Worm (Caenorhabditis elegans) whole organism, L1 larva: ENCODE data around the gene str-87.

Source experiments
- C16A3.4 ChIP-seq: fragments of 150-350 bp; optimal IDR thresholded peaks from 2 replicates; lab custom pipeline; 2014; ENCODE audit warnings: missing biosample characterization, missing genetic modification characterization
- C34B4.2 ChIP-seq: sonication (generic microtip); optimal IDR thresholded peaks from 2 replicates; lab custom pipeline; 2017; ENCODE audit warnings: mild to moderate bottlenecking, missing genetic modification characterization, missing compliant biosample characterization
- aha-1 ChIP-seq: fragments of 150-350 bp; optimal IDR thresholded peaks from 2 replicates; lab custom pipeline; 2014; ENCODE audit warnings: missing biosample characterization, missing genetic modification characterization
- aly-2 ChIP-seq: fragments of 150-350 bp; optimal IDR thresholded peaks from 2 replicates; lab custom pipeline; 2014; ENCODE audit warnings: missing biosample characterization, missing genetic modification characterization
- ama-1 ChIP-seq: fragments of 150-350 bp; optimal IDR thresholded peaks from 2 replicates; lab custom pipeline; 2014
- ceh-63 ChIP-seq: fragments of 200-800 bp; sonication (Bioruptor generic); optimal IDR thresholded peaks from 2 replicates; lab custom pipeline; 2018; ENCODE audit warnings: mild to moderate bottlenecking, missing genetic modification characterization, missing compliant biosample characterization
- ceh-88 ChIP-seq: fragments of 200-800 bp; sonication (Bioruptor generic); IDR thresholded peaks from 2 replicates; pipeline ENCODE4 v1.3.6; 2022; ENCODE audit warnings: missing genetic modification characterization, missing compliant biosample characterization
- ceh-90 ChIP-seq: sonication (generic microtip); optimal IDR thresholded peaks from 2 replicates; lab custom pipeline; 2016; ENCODE audit warnings: missing genetic modification characterization, missing compliant biosample characterization
- efl-1 ChIP-seq, 4 experiments: fragments of 150-350 bp; optimal IDR thresholded peaks in 3 of 4; peaks in 1 of 4; 1 replicate in 1 of 4; 2 replicates in 3 of 4; lab custom pipeline; 2014; ENCODE audit warnings: missing biosample characterization in 2 of 4, missing genetic modification characterization in 2 of 4, missing genetic modification reagents in 2 of 4
- elt-2 ChIP-seq: sonication (generic microtip); optimal IDR thresholded peaks from 2 replicates; lab custom pipeline; 2016; ENCODE audit warnings: missing genetic modification characterization, mild to moderate bottlenecking, inconsistent platforms, missing compliant biosample characterization, missing genetic modification reagents
- ets-5 ChIP-seq: fragments of 200-800 bp; sonication (Bioruptor generic); IDR thresholded peaks from 2 replicates; pipeline ENCODE4 v1.3.6; 2022; ENCODE audit warnings: missing genetic modification characterization, missing compliant biosample characterization
- fkh-10 ChIP-seq: sonication (generic microtip); optimal IDR thresholded peaks from 2 replicates; lab custom pipeline; 2017; ENCODE audit warnings: missing biosample characterization, missing genetic modification reagents, missing genetic modification characterization
- fkh-4 ChIP-seq: sonication (generic microtip); optimal IDR thresholded peaks from 2 replicates; lab custom pipeline; 2016; ENCODE audit warnings: missing compliant biosample characterization, missing genetic modification characterization, borderline replicate concordance
- fkh-8 ChIP-seq: sonication (generic microtip); optimal IDR thresholded peaks from 2 replicates; lab custom pipeline; 2016; ENCODE audit warnings: mild to moderate bottlenecking, missing genetic modification characterization, missing compliant biosample characterization
- fos-1 ChIP-seq: fragments of 150-350 bp; optimal IDR thresholded peaks from 2 replicates; lab custom pipeline; 2014; ENCODE audit warnings: missing biosample characterization, missing genetic modification characterization
- hlh-4 ChIP-seq: sonication (generic microtip); optimal IDR thresholded peaks from 2 replicates; lab custom pipeline; 2016; ENCODE audit warnings: mild to moderate bottlenecking, missing genetic modification characterization, missing compliant biosample characterization
- hpl-2 ChIP-seq: fragments of 150-350 bp; optimal IDR thresholded peaks from 2 replicates; lab custom pipeline; 2014; ENCODE audit warnings: missing biosample characterization, missing genetic modification reagents, missing genetic modification characterization
- irx-1 ChIP-seq: sonication (generic microtip); optimal IDR thresholded peaks from 2 replicates; lab custom pipeline; 2016; ENCODE audit warnings: missing genetic modification characterization, missing compliant biosample characterization
- isw-1 ChIP-seq: fragments of 200-800 bp; sonication (Bioruptor generic); IDR thresholded peaks from 2 replicates; pipeline ENCODE4 v1.3.6; 2022; ENCODE audit warnings: missing genetic modification characterization, missing compliant biosample characterization
- lin-39 ChIP-seq: fragments of 150-350 bp; optimal IDR thresholded peaks from 2 replicates; lab custom pipeline; 2014; ENCODE audit warnings: missing biosample characterization, missing genetic modification reagents, missing genetic modification characterization
- mab-9 ChIP-seq: fragments of 200-800 bp; sonication (Bioruptor generic); IDR thresholded peaks from 2 replicates; pipeline ENCODE4 v1.3.6; 2022; ENCODE audit warnings: missing genetic modification reagents, missing genetic modification characterization, missing compliant biosample characterization
- mef-2 ChIP-seq: fragments of 150-350 bp; optimal IDR thresholded peaks from 2 replicates; lab custom pipeline; 2014; ENCODE audit warnings: missing biosample characterization, missing genetic modification characterization
- nhr-12 ChIP-seq: sonication (generic microtip); optimal IDR thresholded peaks from 2 replicates; lab custom pipeline; 2017; ENCODE audit warnings: missing biosample characterization, missing genetic modification characterization
- nhr-19 ChIP-seq: fragments of 200-800 bp; sonication (Bioruptor generic); conservative IDR thresholded peaks from 2 replicates; pipeline ENCODE4 v1.3.6; 2022; ENCODE audit warnings: missing genetic modification characterization, missing compliant biosample characterization
- nhr-237 ChIP-seq: fragments of 150-350 bp; optimal IDR thresholded peaks from 2 replicates; lab custom pipeline; 2014; ENCODE audit warnings: missing biosample characterization, missing genetic modification characterization
- nhr-84 ChIP-seq: sonication (generic microtip); optimal IDR thresholded peaks from 2 replicates; lab custom pipeline; 2017; ENCODE audit warnings: missing biosample characterization, missing genetic modification characterization
- nhr-85 ChIP-seq: sonication (generic microtip); peaks from one replicate; lab custom pipeline; 2016; ENCODE audit warnings: missing genetic modification characterization, inconsistent platforms, missing compliant biosample characterization
- pag-3 ChIP-seq: sonication (generic microtip); optimal IDR thresholded peaks from 2 replicates; lab custom pipeline; 2017; ENCODE audit warnings: missing genetic modification characterization, mild to moderate bottlenecking, missing compliant biosample characterization, antibody characterized with exemption, borderline replicate concordance; ENCODE audit not compliant: insufficient read depth
- pax-3 ChIP-seq: fragments of 200-800 bp; sonication (Bioruptor generic); optimal IDR thresholded peaks from 2 replicates; lab custom pipeline; 2018; ENCODE audit warnings: mild to moderate bottlenecking, missing genetic modification characterization, moderate library complexity, missing compliant biosample characterization
- skn-1 ChIP-seq: fragments of 150-350 bp; optimal IDR thresholded peaks from 2 replicates; lab custom pipeline; 2014; ENCODE audit warnings: missing biosample characterization, missing genetic modification characterization
- snu-23 ChIP-seq: sonication (generic microtip); optimal IDR thresholded peaks from 2 replicates; lab custom pipeline; 2016; ENCODE audit warnings: missing genetic modification characterization, missing compliant biosample characterization
- unc-86 ChIP-seq: sonication (generic microtip); optimal IDR thresholded peaks from 2 replicates; lab custom pipeline; 2016; ENCODE audit warnings: missing genetic modification characterization, missing compliant biosample characterization
- vab-15 ChIP-seq: sonication (generic microtip); optimal IDR thresholded peaks from 2 replicates; lab custom pipeline; 2017; ENCODE audit warnings: missing genotype, mild to moderate bottlenecking, missing genetic modification characterization, missing compliant biosample characterization
- xbp-1 ChIP-seq: sonication (generic microtip); optimal IDR thresholded peaks from 2 replicates; lab custom pipeline; 2016; ENCODE audit warnings: missing genetic modification characterization, missing compliant biosample characterization
- zag-1 ChIP-seq: fragments of 150-350 bp; optimal IDR thresholded peaks from 2 replicates; lab custom pipeline; 2014; ENCODE audit warnings: missing biosample characterization, missing genetic modification characterization

str-87 gene

ce11 chrV:8948996-8949395 is 39.0 kb downstream of the str-87 start:
- TF ChIP-seq nhr-237 (tag; lab: Kevin White, UChicago), result no peak
- peak; percentile 37 for TF ChIP-seq nhr-85 (tag; lab: Kevin White, UChicago)
- no peak for TF ChIP-seq fkh-4 (tag; lab: Kevin White, UChicago)

ce11 chrV:8948365-8948764 is 39.6 kb downstream of the str-87 start:
- no peak for TF ChIP-seq hlh-4
- TF ChIP-seq elt-2 (tag; lab: Kevin White, UChicago), result no peak
- TF ChIP-seq irx-1, result no peak
- TF ChIP-seq lin-39 (tag; lab: Kevin White, UChicago), result no peak
- TF ChIP-seq pax-3 (tag; lab: Kevin White, UChicago), result no peak
- no peak for TF ChIP-seq vab-15 (tag; lab: Kevin White, UChicago)
- TF ChIP-seq C34B4.2 (tag; lab: Kevin White, UChicago), result no peak
- TF ChIP-seq mab-9 (GFP tag; lab: Robert Waterston, UW), result no peak
- no peak for TF ChIP-seq nhr-19 (GFP tag; lab: Robert Waterston, UW)
- TF ChIP-seq zag-1 (tag; lab: Kevin White, UChicago), result no peak
- no peak for TF ChIP-seq snu-23 (GFP tag; lab: Kevin White, UChicago)
- no peak for TF ChIP-seq hpl-2

ce11 chrV:8947499-8947898 is 40.5 kb downstream of the str-87 start, which contains the start of gene gck-1:
TSS of gene gck-1 (plus strand) at chrV:8947799.
- TF ChIP-seq unc-86 (tag; lab: Kevin White, UChicago) (no peak), mef-2 (tag; lab: Kevin White, UChicago) (no peak)

- no peak for TF ChIP-seq fkh-10
- no peak for TF ChIP-seq xbp-1 (tag; lab: Kevin White, UChicago)
- TF ChIP-seq ets-5 (GFP tag; lab: Robert Waterston, UW), result no peak
- TF ChIP-seq nhr-84 (tag; lab: Kevin White, UChicago), result no peak
- TF ChIP-seq ceh-90, result no peak
- no peak for TF ChIP-seq nhr-85 (tag; lab: Kevin White, UChicago)
- TF ChIP-seq skn-1 (tag; lab: Kevin White, UChicago), result no peak
Observed at ce11 chrV:8946142-8946541, 41.9 kb downstream of the str-87 start.

ce11 chrV:8944481-8944880 is 43.5 kb downstream of the str-87 start:
- TF ChIP-seq hpl-2 (no peak), aly-2 (tag; lab: Kevin White, UChicago) (no peak), ceh-63 (GFP tag; lab: Kevin White, UChicago) (no peak), fkh-4 (tag; lab: Kevin White, UChicago) (no peak), isw-1 (GFP tag; lab: Robert Waterston, UW) (no peak), ama-1 (lab: Kevin White, UChicago) (no peak), fos-1 (tag; lab: Kevin White, UChicago) (no peak), nhr-12 (tag; lab: Kevin White, UChicago) (no peak), aha-1 (tag; lab: Kevin White, UChicago) (no peak)

ce11 chrV:8943963-8944362 is 44.0 kb downstream of the str-87 start, which contains the start of gene T19A5.3:
TSS of gene T19A5.3 (minus strand) at chrV:8944063.
- TF ChIP-seq ets-5 (GFP tag; lab: Robert Waterston, UW), result no peak
- no peak for TF ChIP-seq pag-3 (tag; lab: Kevin White, UChicago)
- no peak for TF ChIP-seq fkh-8
- no peak for TF ChIP-seq C16A3.4 (tag; lab: Kevin White, UChicago)
- no peak for TF ChIP-seq hpl-2
- no peak for TF ChIP-seq efl-1 (optimal IDR thresholded peaks at IDR 0.05; lab: Kevin White, UChicago)
- TF ChIP-seq efl-1 (GFP tag; optimal IDR thresholded peaks at IDR 0.05 in 1 of 2; lab: Kevin White, UChicago), result no peak
- TF ChIP-seq ceh-88 (GFP tag; lab: Robert Waterston, UW), result no peak
- no peak for TF ChIP-seq nhr-12 (tag; lab: Kevin White, UChicago)
